Worm (Caenorhabditis elegans): ENCODE results near the gene C06G1.1.

Gene C06G1.1

DNA sequence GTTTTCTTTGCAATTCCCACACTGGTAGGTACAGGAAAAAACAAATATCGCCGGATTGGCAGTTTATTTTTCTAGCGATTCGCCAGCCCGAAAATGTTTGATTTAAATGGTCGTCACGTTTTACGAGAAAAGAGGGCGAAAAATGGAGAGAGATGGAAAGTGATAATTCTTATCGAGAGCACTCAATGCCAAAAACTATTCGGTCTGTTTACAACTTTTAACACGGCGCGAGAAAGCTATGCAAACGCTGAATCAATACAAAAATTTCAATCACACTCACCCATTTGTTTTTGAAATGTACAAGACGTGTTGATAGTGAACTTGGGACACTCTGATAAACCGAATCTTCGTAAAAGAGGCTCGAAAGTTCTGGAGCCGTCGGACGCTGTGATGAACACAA is 39.5 kb downstream of the C06G1.1 start:
- TF ChIP-seq him-1 (tag; optimal IDR thresholded peaks at IDR 0.05): no peak
- no peak for TF ChIP-seq dao-5 (tag; optimal IDR thresholded peaks at IDR 0.05)
- TF ChIP-seq W03F9.2 (tag; optimal IDR thresholded peaks at IDR 0.05): no peak

DNA sequence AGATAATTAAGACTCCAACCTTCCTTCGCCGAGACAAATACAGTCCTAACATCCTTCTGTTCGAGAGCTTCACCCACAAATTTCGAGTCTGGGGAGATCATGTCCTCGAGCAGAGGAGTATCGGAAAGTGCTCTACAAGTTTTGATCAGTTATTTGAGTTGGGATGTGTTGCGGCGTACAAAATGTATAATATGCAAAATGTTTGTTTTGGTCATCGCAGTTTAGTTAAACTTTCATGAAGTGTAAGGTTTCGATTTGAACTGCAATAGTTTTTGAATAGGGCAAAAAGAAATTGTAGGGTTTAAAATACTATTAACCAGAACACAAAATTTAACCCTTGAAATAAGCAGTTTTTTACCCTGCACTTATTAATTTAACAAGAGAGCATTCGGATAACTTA is 41.5 kb downstream of the C06G1.1 start, which contains the start of gene tag-343:
tag-343 (minus strand) TSS at position 101 of the 400 bp plus-strand sequence.
- no peak for TF ChIP-seq W03F9.2 (tag; optimal IDR thresholded peaks at IDR 0.05)
- TF ChIP-seq him-1 (tag; optimal IDR thresholded peaks at IDR 0.05): no peak
- no peak for TF ChIP-seq dao-5 (tag; optimal IDR thresholded peaks at IDR 0.05)

- TF ChIP-seq him-1 (tag; optimal IDR thresholded peaks at IDR 0.05) (no peak), W03F9.2 (tag; optimal IDR thresholded peaks at IDR 0.05) (no peak), dao-5 (tag; optimal IDR thresholded peaks at IDR 0.05) (no peak)
Measured at ce11 chrX:16675712-16676111, 42.6 kb downstream of the C06G1.1 start.

ce11 chrX:16677672-16678071 is 44.5 kb downstream of the C06G1.1 start, which contains the start of gene F22H10.3:
F22H10.3 (minus strand) TSS chrX:16677707.
- TF ChIP-seq W03F9.2 (tag; optimal IDR thresholded peaks at IDR 0.05) (no peak), dao-5 (tag; optimal IDR thresholded peaks at IDR 0.05) (no peak), him-1 (tag; optimal IDR thresholded peaks at IDR 0.05) (no peak)

DNA sequence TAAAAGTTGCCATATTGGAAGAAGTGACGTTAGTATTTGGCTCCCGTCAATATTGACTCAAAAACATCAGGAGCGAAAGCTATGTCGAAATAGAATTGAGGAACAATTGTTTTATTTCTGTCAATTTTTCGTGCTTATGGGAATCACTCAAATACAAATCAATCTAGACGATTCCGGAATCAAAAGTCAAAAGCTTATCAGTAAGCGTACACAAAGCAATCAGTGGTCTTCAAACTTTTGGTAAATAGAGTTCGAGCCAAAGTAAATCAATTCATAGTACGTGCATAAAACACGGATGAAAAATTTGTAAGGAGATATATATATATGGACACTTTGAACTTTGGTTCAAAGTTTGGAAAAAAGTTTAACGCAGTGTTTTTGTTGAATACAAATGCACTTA is 44.9 kb downstream of the C06G1.1 start:
- TF ChIP-seq dao-5 (tag; optimal IDR thresholded peaks at IDR 0.05) (no peak), him-1 (tag; optimal IDR thresholded peaks at IDR 0.05) (no peak), W03F9.2 (tag; optimal IDR thresholded peaks at IDR 0.05) (no peak)

- TF ChIP-seq him-1 (tag; optimal IDR thresholded peaks at IDR 0.05): no peak
Measured at ce11 chrX:16679117-16679590, 46.0 kb downstream of the C06G1.1 start, which contains the start of gene F22H10.2. F22H10.2 (plus strand) TSS chrX:16679540.

- TF ChIP-seq W03F9.2 (tag; optimal IDR thresholded peaks at IDR 0.05) (peak; percentile 96), him-1 (tag; optimal IDR thresholded peaks at IDR 0.05) (peak; percentile 99), dao-5 (tag; optimal IDR thresholded peaks at IDR 0.05) (peak; percentile 65)
Measured at ce11 chrX:16681910-16682493, 48.9 kb downstream of the C06G1.1 start.

Data from whole organism, L4/young adult.